Fruit fly (Drosophila melanogaster) whole organism, embryonic: Measurements from ENCODE around the gene CG17249.

Experiments used
- Atf3 ChIP-seq: fragments of 200-800 bp; sonication (Bioruptor generic); optimal IDR thresholded peaks from 3 replicates; lab custom pipeline; 2016; ENCODE audit warnings: missing biosample characterization, missing genetic modification characterization
- Bgb ChIP-seq: fragments of 200-800 bp; sonication (Bioruptor generic); IDR thresholded peaks from 2 replicates; pipeline ENCODE4 v1.3.6; 2022; ENCODE audit warnings: missing biosample characterization, missing genetic modification characterization; ENCODE audit not compliant: partially characterized antibody
- CG10267 ChIP-seq: fragments of 200-800 bp; sonication (Bioruptor generic); optimal IDR thresholded peaks from 2 replicates; lab custom pipeline; 2018; ENCODE audit warnings: missing biosample characterization, mild to moderate bottlenecking, missing genetic modification characterization, moderate library complexity
- CG10543 ChIP-seq: fragments of 200-800 bp; sonication (Bioruptor generic); optimal IDR thresholded peaks from 3 replicates; lab custom pipeline; 2017; ENCODE audit warnings: missing biosample characterization, mild to moderate bottlenecking, missing genetic modification characterization, moderate library complexity
- CG10959 ChIP-seq: fragments of 200-800 bp; sonication (Bioruptor generic); IDR thresholded peaks from 2 replicates; pipeline ENCODE4 v1.3.6; 2022; ENCODE audit warnings: missing biosample characterization, missing genetic modification characterization
- CG12104 ChIP-seq: fragments of 200-800 bp; sonication (Bioruptor generic); optimal IDR thresholded peaks from 3 replicates; lab custom pipeline; 2016; ENCODE audit warnings: missing biosample characterization, missing genetic modification characterization
- CG12155 ChIP-seq: fragments of 200-800 bp; sonication (Bioruptor generic); optimal IDR thresholded peaks from 3 replicates; lab custom pipeline; 2016; ENCODE audit warnings: missing biosample characterization, missing genetic modification characterization
- CG12769 ChIP-seq: fragments of 200-800 bp; sonication (Bioruptor generic); optimal IDR thresholded peaks from 2 replicates; lab custom pipeline; 2019; ENCODE audit warnings: missing biosample characterization, mild to moderate bottlenecking, missing genetic modification characterization, moderate library complexity
- CG16779 ChIP-seq: fragments of 200-800 bp; sonication (Bioruptor generic); IDR thresholded peaks from 2 replicates; pipeline ENCODE4 v1.3.6; 2022; ENCODE audit warnings: missing biosample characterization, missing genetic modification characterization
- CG17186 ChIP-seq: fragments of 200-800 bp; sonication (Bioruptor generic); optimal IDR thresholded peaks from 3 replicates; lab custom pipeline; 2017; ENCODE audit warnings: missing biosample characterization, missing genetic modification reagents, missing genetic modification characterization
- CG17829 ChIP-seq: fragments of 200-800 bp; optimal IDR thresholded peaks from 2 replicates; lab custom pipeline; 2019; ENCODE audit warnings: missing biosample characterization, mild to moderate bottlenecking, missing genetic modification characterization, moderate library complexity
- CG18764 ChIP-seq: fragments of 200-800 bp; sonication (Bioruptor generic); optimal IDR thresholded peaks from 3 replicates; lab custom pipeline; 2016; ENCODE audit warnings: missing biosample characterization, missing genetic modification characterization
- CG34376 ChIP-seq: fragments of 200-800 bp; sonication (Bioruptor generic); optimal IDR thresholded peaks from 2 replicates; lab custom pipeline; 2018; ENCODE audit warnings: missing biosample characterization, mild to moderate bottlenecking, missing genetic modification characterization
- CG34422 ChIP-seq: fragments of 200-800 bp; sonication (Bioruptor generic); IDR thresholded peaks from 3 replicates; pipeline ENCODE4 v1.3.6; 2022; ENCODE audit warnings: missing biosample characterization, missing genetic modification characterization
- CG3995 ChIP-seq: fragments of 200-800 bp; sonication (Bioruptor generic); optimal IDR thresholded peaks from 3 replicates; lab custom pipeline; 2016; ENCODE audit warnings: missing biosample characterization, missing genetic modification characterization
- CG5245 ChIP-seq: fragments of 200-800 bp; sonication (Bioruptor generic); optimal IDR thresholded peaks from 3 replicates; lab custom pipeline; 2016; ENCODE audit warnings: missing biosample characterization, missing genetic modification characterization
- CG6272 ChIP-seq: fragments of 200-800 bp; sonication (Bioruptor generic); IDR thresholded peaks from 2 replicates; pipeline ENCODE4 v1.3.6; 2022; ENCODE audit warnings: missing biosample characterization, missing genetic modification characterization
- CG6765 ChIP-seq: fragments of 200-800 bp; sonication (Bioruptor generic); optimal IDR thresholded peaks from 3 replicates; lab custom pipeline; 2017; ENCODE audit warnings: missing biosample characterization, mild to moderate bottlenecking, missing genetic modification characterization
- CG6854 ChIP-seq: fragments of 200-800 bp; sonication (Bioruptor generic); optimal IDR thresholded peaks from 3 replicates; lab custom pipeline; 2017; ENCODE audit warnings: missing biosample characterization, mild to moderate bottlenecking, missing genetic modification characterization
- CG8281 ChIP-seq: fragments of 200-800 bp; sonication (Bioruptor generic); optimal IDR thresholded peaks from 2 replicates; lab custom pipeline; 2018; ENCODE audit warnings: missing biosample characterization, mild to moderate bottlenecking, missing genetic modification characterization, moderate library complexity
- CG8765 ChIP-seq: fragments of 200-800 bp; sonication (Bioruptor generic); IDR thresholded peaks from 2 replicates; pipeline ENCODE4 v1.3.6; 2022; ENCODE audit warnings: missing biosample characterization, missing genetic modification characterization
- CrebB ChIP-seq: fragments of 200-800 bp; sonication (Bioruptor generic); optimal IDR thresholded peaks from 3 replicates; lab custom pipeline; 2018; ENCODE audit warnings: missing biosample characterization, mild to moderate bottlenecking, missing genetic modification characterization
- Deaf1 ChIP-seq: fragments of 200-800 bp; optimal IDR thresholded peaks from 3 replicates; lab custom pipeline; 2019; ENCODE audit warnings: missing biosample characterization, mild to moderate bottlenecking, missing genetic modification characterization, moderate library complexity
- Dfd ChIP-seq, 2 experiments: fragments of >200 bp; optimal IDR thresholded peaks; 2 replicates each; lab custom pipeline; 2017; ENCODE audit warnings: missing biosample characterization in 2 of 2, missing genetic modification characterization in 2 of 2
- Dip3 ChIP-seq: fragments of 200-800 bp; sonication (Bioruptor generic); optimal IDR thresholded peaks from 3 replicates; lab custom pipeline; 2016; ENCODE audit warnings: missing biosample characterization, missing genetic modification characterization
- Hmr ChIP-seq: fragments of 200-800 bp; sonication (Bioruptor generic); optimal IDR thresholded peaks from 3 replicates; lab custom pipeline; 2017; ENCODE audit warnings: mild to moderate bottlenecking, missing biosample characterization, missing genetic modification reagents, missing genetic modification characterization
- Kr ChIP-seq: fragments of 200-800 bp; sonication (Bioruptor generic); optimal IDR thresholded peaks from 2 replicates; lab custom pipeline; 2017; ENCODE audit warnings: missing biosample characterization, mild to moderate bottlenecking, missing genetic modification characterization
- Med ChIP-seq: fragments of 200-800 bp; sonication (Bioruptor generic); peaks from one replicate; lab custom pipeline; 2016; ENCODE audit warnings: missing biosample characterization, missing genetic modification characterization, mild to moderate bottlenecking, inconsistent platforms, moderate library complexity
- NFAT ChIP-seq: fragments of 200-800 bp; sonication (Bioruptor generic); IDR thresholded peaks from 2 replicates; pipeline ENCODE4 v1.3.6; 2022; ENCODE audit warnings: missing biosample characterization, missing genetic modification characterization
- Nf-YC ChIP-seq: fragments of 200-800 bp; optimal IDR thresholded peaks from 3 replicates; lab custom pipeline; 2019; ENCODE audit warnings: missing biosample characterization, mild to moderate bottlenecking, missing genetic modification characterization, moderate library complexity
- Taf1 ChIP-seq: fragments of 200-800 bp; sonication (Bioruptor generic); IDR thresholded peaks from 2 replicates; pipeline ENCODE4 v1.3.6; 2022; ENCODE audit warnings: missing biosample characterization, missing genetic modification characterization
- Tbp ChIP-seq: fragments of >200 bp; optimal IDR thresholded peaks from 2 replicates; lab custom pipeline; 2018; ENCODE audit warnings: missing biosample characterization, missing genetic modification characterization
- Trl ChIP-seq, 3 experiments: fragments of >200 bp in 2 of 3; fragments of 200-800 bp in 1 of 3; sonication (Bioruptor generic) in 1 of 3; optimal IDR thresholded peaks; 2 replicates in 1 of 3; 3 replicates in 2 of 3; lab custom pipeline; 2016 to 2017; ENCODE audit warnings: missing biosample characterization in 1 of 3, missing genetic modification characterization in 1 of 3
- Xrp1 ChIP-seq: fragments of 200-800 bp; sonication (Bioruptor generic); IDR thresholded peaks from 2 replicates; pipeline ENCODE4 v1.3.6; 2022; ENCODE audit warnings: missing biosample characterization, missing genetic modification characterization
- bcd ChIP-seq: fragments of 200-800 bp; sonication (Bioruptor generic); optimal IDR thresholded peaks from 2 replicates; lab custom pipeline; 2017; ENCODE audit warnings: missing biosample characterization, mild to moderate bottlenecking, missing genetic modification characterization
- cg ChIP-seq: fragments of 200-800 bp; sonication (Bioruptor generic); optimal IDR thresholded peaks from 3 replicates; lab custom pipeline; 2019; ENCODE audit warnings: missing biosample characterization, mild to moderate bottlenecking, missing genetic modification characterization, moderate library complexity
- chinmo ChIP-seq: fragments of 200-800 bp; sonication (Bioruptor generic); IDR thresholded peaks from 4 replicates; pipeline ENCODE4 v1.3.6; 2022; ENCODE audit warnings: missing biosample characterization, missing genetic modification characterization; ENCODE audit not compliant: partially characterized antibody
- ewg ChIP-seq: fragments of 200-800 bp; sonication (Bioruptor generic); optimal IDR thresholded peaks from 3 replicates; lab custom pipeline; 2017; ENCODE audit warnings: mild to moderate bottlenecking, missing biosample characterization, missing genetic modification reagents, missing genetic modification characterization
- grn ChIP-seq: fragments of 200-800 bp; sonication (Bioruptor generic); optimal IDR thresholded peaks from 3 replicates; lab custom pipeline; 2017; ENCODE audit warnings: missing biosample characterization, missing genetic modification characterization
- hth ChIP-seq: fragments of >200 bp; optimal IDR thresholded peaks from 2 replicates; lab custom pipeline; 2017; ENCODE audit warnings: inconsistent platforms
- knrl ChIP-seq: fragments of 200-800 bp; sonication (Bioruptor generic); IDR thresholded peaks from 3 replicates; pipeline ENCODE4 v1.3.6; 2022; ENCODE audit warnings: missing biosample characterization, missing genetic modification characterization; ENCODE audit not compliant: partially characterized antibody
- nerfin-1 ChIP-seq: fragments of 200-800 bp; sonication (Bioruptor generic); optimal IDR thresholded peaks from 3 replicates; lab custom pipeline; 2019; ENCODE audit warnings: missing biosample characterization, mild to moderate bottlenecking, missing genetic modification characterization, moderate library complexity
- nom ChIP-seq: fragments of 200-800 bp; sonication (Bioruptor generic); optimal IDR thresholded peaks from 2 replicates; lab custom pipeline; 2017; ENCODE audit warnings: missing biosample characterization, missing genetic modification characterization, mild to moderate bottlenecking, moderate library complexity, missing genetic modification reagents
- row ChIP-seq: fragments of 200-800 bp; sonication (Bioruptor generic); IDR thresholded peaks from 3 replicates; pipeline ENCODE4 v1.3.6; 2022; ENCODE audit warnings: missing biosample characterization, missing genetic modification characterization
- seq ChIP-seq: fragments of 200-800 bp; sonication (Bioruptor generic); IDR thresholded peaks from 2 replicates; pipeline ENCODE4 v1.3.6; 2022; ENCODE audit warnings: missing biosample characterization, missing genetic modification characterization
- so ChIP-seq: fragments of 200-800 bp; sonication (Bioruptor generic); IDR thresholded peaks from 3 replicates; pipeline ENCODE4 v1.3.6; 2022; ENCODE audit warnings: missing biosample characterization, missing genetic modification characterization
- ttk ChIP-seq: fragments of 200-800 bp; sonication (Bioruptor generic); IDR thresholded peaks from 2 replicates; pipeline ENCODE4 v2.1.2; 2022; ENCODE audit warnings: missing biosample characterization, missing genetic modification characterization
- vnd ChIP-seq: fragments of 200-800 bp; sonication (Bioruptor generic); IDR thresholded peaks from 3 replicates; pipeline ENCODE4 v1.3.6; 2022; ENCODE audit warnings: missing biosample characterization, missing genetic modification characterization; ENCODE audit not compliant: partially characterized antibody

CG17249 gene

DNA sequence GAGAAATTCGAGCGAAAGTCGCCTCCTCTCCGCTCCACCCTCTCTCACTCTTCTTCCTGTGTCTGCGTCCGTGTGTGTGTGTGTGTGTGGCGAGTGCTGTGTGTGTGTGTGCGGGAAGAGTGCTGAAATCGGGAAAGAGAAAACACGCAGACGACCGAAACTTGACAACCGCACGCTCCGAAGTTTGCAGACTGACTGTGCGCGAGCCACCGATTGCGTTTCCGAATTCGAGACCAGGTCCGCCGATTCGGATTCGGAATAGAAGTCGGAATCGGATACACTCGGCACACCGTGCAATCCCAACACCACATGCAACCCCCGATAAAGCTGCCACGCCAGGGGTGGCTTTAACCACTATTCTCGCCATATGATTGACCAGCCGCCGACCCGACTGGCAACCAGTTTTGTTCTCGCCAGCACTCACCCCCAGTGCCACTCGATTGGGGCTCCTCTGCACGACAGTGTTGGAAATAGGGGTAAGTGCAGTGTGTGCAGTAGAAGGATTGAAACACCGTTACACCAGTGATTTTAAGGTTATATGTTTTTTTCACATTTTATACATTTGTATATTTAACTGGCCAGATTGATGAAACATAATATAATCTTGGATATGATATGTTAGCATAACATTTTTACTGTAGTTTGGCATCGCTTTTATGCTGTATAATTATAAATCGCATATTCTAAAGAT is 18.9 kb downstream of the CG17249 start, which contains the start of gene CG13928 (continued):
- TF ChIP-seq NFAT (GFP tag; lab: Robert Waterston, UW) (0 out of 2 replicates have a peak, but pooled peaks have one; percentile 36), CG18764 (GFP tag; lab: Kevin White, UChicago) (peak; percentile 97), vnd (GFP tag; lab: Robert Waterston, UW) (0 out of 3 replicates have a peak, but pooled peaks have one; percentile 12), CG12155 (GFP tag; lab: Kevin White, UChicago) (peak; percentile 14), Taf1 (GFP tag; lab: Robert Waterston, UW) (no peak), Deaf1 (peak; percentile 94), Xrp1 (GFP tag; lab: Robert Waterston, UW) (no peak), Med (GFP tag; lab: Kevin White, UChicago) (peak; percentile 53), CG8281 (tag; lab: Kevin White, UChicago) (no peak), grn (GFP tag; lab: Kevin White, UChicago) (no peak), Tbp (no peak), Atf3 (GFP tag; lab: Kevin White, UChicago) (no peak), CG10543 (GFP tag; lab: Kevin White, UChicago) (peak; percentile 19), Trl (optimal IDR thresholded peaks at IDR 0.05; lab: Kevin White, UChicago) (peak; percentile 24 to 53), Trl (GFP tag; optimal IDR thresholded peaks at IDR 0.05; lab: Kevin White, UChicago) (no peak), cg (peak; percentile 77), Kr (GFP tag; lab: Kevin White, UChicago) (peak; percentile 44), knrl (GFP tag; lab: Robert Waterston, UW) (0 out of 3 replicates have a peak, but pooled peaks have one; percentile 11), CG10267 (tag; lab: Kevin White, UChicago) (peak; percentile 44), CG6854 (no peak), chinmo (GFP tag; lab: Robert Waterston, UW) (peak; percentile 73; the same call in 1 of the 4 replicates), nerfin-1 (tag; lab: Kevin White, UChicago) (peak; percentile 21), CG16779 (GFP tag; lab: Robert Waterston, UW) (peak; percentile 87), CG6765 (GFP tag; lab: Kevin White, UChicago) (peak; percentile 1), Bgb (GFP tag; lab: Robert Waterston, UW) (peak; percentile 69; the same call in 1 of the 2 replicates), nom (GFP tag; lab: Kevin White, UChicago) (peak; percentile 23), CG34376 (GFP tag; lab: Kevin White, UChicago) (peak; percentile 16), row (GFP tag; lab: Robert Waterston, UW) (peak; percentile 62), Hmr (GFP tag; lab: Kevin White, UChicago) (no peak), Dip3 (GFP tag; lab: Kevin White, UChicago) (no peak), so (GFP tag; lab: Robert Waterston, UW) (0 out of 3 replicates have a peak, but pooled peaks have one; percentile 30), bcd (GFP tag; lab: Kevin White, UChicago) (peak; percentile 3), Nf-YC (peak; percentile 22), CG3995 (GFP tag; lab: Kevin White, UChicago) (peak; percentile 60), CG34422 (GFP tag; lab: Robert Waterston, UW) (no peak)

- no peak for TF ChIP-seq Dfd (GFP tag; optimal IDR thresholded peaks at IDR 0.05; lab: Kevin White, UChicago)
- TF ChIP-seq ttk (GFP tag; lab: Robert Waterston, UW) = no peak
- no peak for TF ChIP-seq CG10959 (GFP tag; lab: Robert Waterston, UW)
- no peak for TF ChIP-seq hth (lab: Kevin White, UChicago)
- TF ChIP-seq CG17829 (tag; lab: Kevin White, UChicago) = no peak
- no peak for TF ChIP-seq seq (GFP tag; lab: Robert Waterston, UW)
- TF ChIP-seq CG12104 (GFP tag; lab: Kevin White, UChicago) = no peak
- TF ChIP-seq CG6272 = no peak
- peak; percentile 89 for TF ChIP-seq ewg (GFP tag; lab: Kevin White, UChicago)
- TF ChIP-seq CG12769 = no peak
- no peak for TF ChIP-seq CG17186
- 0 out of 4 replicates have a peak, but pooled peaks have one; percentile 42 for TF ChIP-seq chinmo (GFP tag; lab: Robert Waterston, UW)
- TF ChIP-seq CrebB = no peak
- TF ChIP-seq Deaf1 = peak; percentile 31
- TF ChIP-seq CG8765 (GFP tag; lab: Robert Waterston, UW) = no peak
- peak; percentile 15 to 38 for TF ChIP-seq Trl (optimal IDR thresholded peaks at IDR 0.05; lab: Kevin White, UChicago)
- TF ChIP-seq Trl (GFP tag; optimal IDR thresholded peaks at IDR 0.05; lab: Kevin White, UChicago) = no peak
- no peak for TF ChIP-seq CG5245
These were observed 20.3 kb downstream of the CG17249 start for dm6 chr3L:1626924-1627323.
